Fruit fly (Drosophila melanogaster) whole organism, embryonic: ENCODE results near the gene betaTub65B.

Source experiments
- Atf-2 ChIP-seq: fragments of 200-800 bp; sonication (Bioruptor generic); optimal IDR thresholded peaks from 2 replicates; lab custom pipeline; 2016; ENCODE audit warnings: missing biosample characterization, missing genetic modification characterization
- B-H2 ChIP-seq: fragments of 200-800 bp; sonication (Bioruptor generic); optimal IDR thresholded peaks from 2 replicates; lab custom pipeline; 2018; ENCODE audit warnings: missing biosample characterization, mild to moderate bottlenecking, missing genetic modification characterization
- Bgb ChIP-seq: fragments of 200-800 bp; sonication (Bioruptor generic); IDR thresholded peaks from 2 replicates; pipeline ENCODE4 v1.3.6; 2022; ENCODE audit warnings: missing biosample characterization, missing genetic modification characterization; ENCODE audit not compliant: partially characterized antibody
- CG10209 ChIP-seq: fragments of 200-800 bp; sonication (Bioruptor generic); optimal IDR thresholded peaks from 3 replicates; lab custom pipeline; 2017; ENCODE audit warnings: missing biosample characterization, mild to moderate bottlenecking, missing genetic modification characterization, missing genetic modification reagents
- CG10654 ChIP-seq: fragments of 200-800 bp; sonication (Bioruptor generic); optimal IDR thresholded peaks from 2 replicates; lab custom pipeline; 2016; ENCODE audit warnings: missing biosample characterization, missing genetic modification characterization
- CG11456 ChIP-seq: fragments of 200-800 bp; sonication (Bioruptor generic); IDR thresholded peaks from 3 replicates; pipeline ENCODE4 v1.3.6; 2022; ENCODE audit warnings: missing biosample characterization, missing genetic modification characterization
- CG11695 ChIP-seq: fragments of 200-800 bp; sonication (Bioruptor generic); IDR thresholded peaks from 3 replicates; pipeline ENCODE4 v1.3.6; 2022; ENCODE audit warnings: missing biosample characterization, missing genetic modification characterization
- CG11723 ChIP-seq: fragments of 200-800 bp; sonication (Bioruptor generic); optimal IDR thresholded peaks from 2 replicates; lab custom pipeline; 2017; ENCODE audit warnings: missing biosample characterization, mild to moderate bottlenecking, missing genetic modification characterization
- CG12769 ChIP-seq: fragments of 200-800 bp; sonication (Bioruptor generic); optimal IDR thresholded peaks from 2 replicates; lab custom pipeline; 2019; ENCODE audit warnings: missing biosample characterization, mild to moderate bottlenecking, missing genetic modification characterization, moderate library complexity
- CG16863 ChIP-seq: fragments of 200-800 bp; sonication (Bioruptor generic); optimal IDR thresholded peaks from 3 replicates; lab custom pipeline; 2016; ENCODE audit warnings: missing biosample characterization, missing genetic modification characterization
- CG17612 ChIP-seq: fragments of 200-800 bp; sonication (Bioruptor generic); IDR thresholded peaks from 2 replicates; pipeline ENCODE4 v1.3.6; 2022; ENCODE audit warnings: missing biosample characterization, missing genetic modification characterization
- CG18619 ChIP-seq: fragments of 200-800 bp; sonication (Bioruptor generic); optimal IDR thresholded peaks from 3 replicates; lab custom pipeline; 2017; ENCODE audit warnings: missing biosample characterization, mild to moderate bottlenecking, missing genetic modification characterization
- CG30403 ChIP-seq: fragments of 200-800 bp; sonication (Bioruptor generic); optimal IDR thresholded peaks from 3 replicates; lab custom pipeline; 2016; ENCODE audit warnings: missing biosample characterization, missing genetic modification characterization
- CG3726 ChIP-seq: fragments of 200-800 bp; sonication (Bioruptor generic); IDR thresholded peaks from 3 replicates; pipeline ENCODE4, ENCODE4 v1.3.6; 2022; ENCODE audit warnings: missing biosample characterization, missing genetic modification characterization
- CG4282 ChIP-seq: fragments of 200-800 bp; sonication (Bioruptor generic); optimal IDR thresholded peaks from 2 replicates; lab custom pipeline; 2016; ENCODE audit warnings: missing biosample characterization, missing genetic modification characterization
- CG4404 ChIP-seq: fragments of 200-800 bp; sonication (Bioruptor generic); IDR thresholded peaks from 2 replicates; pipeline ENCODE4 v1.3.6; 2022; ENCODE audit warnings: missing biosample characterization, missing genetic modification characterization
- CG4820 ChIP-seq: fragments of 200-800 bp; sonication (Bioruptor generic); optimal IDR thresholded peaks from 3 replicates; lab custom pipeline; 2016; ENCODE audit warnings: missing biosample characterization, missing genetic modification characterization
- CG6175 ChIP-seq: fragments of 200-800 bp; sonication (Bioruptor generic); IDR thresholded peaks from 3 replicates; pipeline ENCODE4 v1.3.6; 2022; ENCODE audit warnings: missing biosample characterization, missing genetic modification characterization
- CG6683 ChIP-seq: fragments of 200-800 bp; sonication (Bioruptor generic); optimal IDR thresholded peaks from 2 replicates; lab custom pipeline; 2017; ENCODE audit warnings: missing biosample characterization, mild to moderate bottlenecking, missing genetic modification characterization, missing genetic modification reagents
- CG6854 ChIP-seq: fragments of 200-800 bp; sonication (Bioruptor generic); optimal IDR thresholded peaks from 3 replicates; lab custom pipeline; 2017; ENCODE audit warnings: missing biosample characterization, mild to moderate bottlenecking, missing genetic modification characterization
- CG8944 ChIP-seq: fragments of 200-800 bp; sonication (Bioruptor generic); optimal IDR thresholded peaks from 3 replicates; lab custom pipeline; 2016; ENCODE audit warnings: missing biosample characterization, missing genetic modification characterization
- CG9876 ChIP-seq: fragments of 200-800 bp; sonication (Bioruptor generic); optimal IDR thresholded peaks from 2 replicates; lab custom pipeline; 2016; ENCODE audit warnings: missing biosample characterization, missing genetic modification characterization
- Deaf1 ChIP-seq: fragments of 200-800 bp; optimal IDR thresholded peaks from 3 replicates; lab custom pipeline; 2019; ENCODE audit warnings: missing biosample characterization, mild to moderate bottlenecking, missing genetic modification characterization, moderate library complexity
- Doc3 ChIP-seq: fragments of 200-800 bp; sonication (Bioruptor generic); IDR thresholded peaks from 3 replicates; pipeline ENCODE4 v1.3.6; 2022; ENCODE audit warnings: missing biosample characterization, missing genetic modification characterization; ENCODE audit not compliant: partially characterized antibody
- Fer1 ChIP-seq: fragments of 200-800 bp; sonication (Bioruptor generic); optimal IDR thresholded peaks from 2 replicates; lab custom pipeline; 2017; ENCODE audit warnings: missing biosample characterization, mild to moderate bottlenecking, missing genetic modification characterization
- Gsc ChIP-seq: fragments of 200-800 bp; sonication (Bioruptor generic); IDR thresholded peaks from 2 replicates; pipeline ENCODE4 v1.3.6; 2022; ENCODE audit warnings: missing biosample characterization, missing genetic modification characterization
- Lhr ChIP-seq: fragments of 200-800 bp; sonication (Bioruptor generic); optimal IDR thresholded peaks from 3 replicates; lab custom pipeline; 2017; ENCODE audit warnings: mild to moderate bottlenecking, missing biosample characterization, missing genetic modification reagents, missing genetic modification characterization
- MESR4 ChIP-seq: fragments of 200-800 bp; sonication (Bioruptor generic); optimal IDR thresholded peaks from 2 replicates; lab custom pipeline; 2018; ENCODE audit warnings: missing biosample characterization, mild to moderate bottlenecking, missing genetic modification characterization, moderate library complexity
- Max ChIP-seq: fragments of 200-800 bp; sonication (Bioruptor generic); optimal IDR thresholded peaks from 2 replicates; lab custom pipeline; 2016; ENCODE audit warnings: missing biosample characterization, mild to moderate bottlenecking, missing genetic modification characterization
- NK7.1 ChIP-seq: fragments of 200-800 bp; sonication (Bioruptor generic); optimal IDR thresholded peaks from 3 replicates; lab custom pipeline; 2016; ENCODE audit warnings: missing biosample characterization, missing genetic modification characterization
- Oaz ChIP-seq: fragments of 200-800 bp; sonication (Bioruptor generic); IDR thresholded peaks from 2 replicates; pipeline ENCODE4 v1.3.6; 2022; ENCODE audit warnings: missing biosample characterization, missing genetic modification characterization
- Side ChIP-seq: fragments of 200-800 bp; sonication (Bioruptor generic); optimal IDR thresholded peaks from 2 replicates; lab custom pipeline; 2016; ENCODE audit warnings: missing biosample characterization, missing genetic modification characterization
- Sox102F ChIP-seq: fragments of 200-800 bp; sonication (Bioruptor generic); optimal IDR thresholded peaks from 2 replicates; lab custom pipeline; 2018; ENCODE audit warnings: missing biosample characterization, mild to moderate bottlenecking, missing genetic modification characterization, moderate library complexity
- aop ChIP-seq: fragments of 200-800 bp; sonication (Bioruptor generic); IDR thresholded peaks from 2 replicates; pipeline ENCODE4 v1.3.6; 2022; ENCODE audit warnings: missing biosample characterization, missing genetic modification characterization
- bcd ChIP-seq: fragments of 200-800 bp; sonication (Bioruptor generic); optimal IDR thresholded peaks from 2 replicates; lab custom pipeline; 2017; ENCODE audit warnings: missing biosample characterization, mild to moderate bottlenecking, missing genetic modification characterization
- crc ChIP-seq: fragments of 200-800 bp; sonication (Bioruptor generic); optimal IDR thresholded peaks from 2 replicates; lab custom pipeline; 2016; ENCODE audit warnings: missing biosample characterization, missing genetic modification characterization
- ham ChIP-seq: fragments of 200-800 bp; sonication (Bioruptor generic); IDR thresholded peaks from 2 replicates; pipeline ENCODE4 v1.3.6; 2022; ENCODE audit warnings: missing biosample characterization, missing genetic modification characterization
- hbn ChIP-seq: fragments of 200-800 bp; sonication (Bioruptor generic); IDR thresholded peaks from 2 replicates; pipeline ENCODE4 v1.3.6; 2022; ENCODE audit warnings: missing biosample characterization, missing genetic modification characterization; ENCODE audit not compliant: partially characterized antibody
- lmd ChIP-seq: fragments of 200-800 bp; sonication (Bioruptor generic); IDR thresholded peaks from 2 replicates; pipeline ENCODE4 v1.3.6; 2022; ENCODE audit warnings: missing biosample characterization, missing genetic modification characterization
- otp ChIP-seq: fragments of 200-800 bp; sonication (Bioruptor generic); IDR thresholded peaks from 3 replicates; pipeline ENCODE4, ENCODE4 v1.3.6; 2022; ENCODE audit warnings: missing biosample characterization, missing genetic modification characterization
- phol ChIP-seq: fragments of 200-800 bp; sonication (Bioruptor generic); optimal IDR thresholded peaks from 3 replicates; lab custom pipeline; 2018; ENCODE audit warnings: missing biosample characterization, mild to moderate bottlenecking, missing genetic modification characterization, moderate library complexity
- pros ChIP-seq: fragments of 200-800 bp; sonication (Bioruptor generic); optimal IDR thresholded peaks from 3 replicates; lab custom pipeline; 2019; ENCODE audit warnings: missing biosample characterization, mild to moderate bottlenecking, missing genetic modification characterization, moderate library complexity
- seq ChIP-seq: fragments of 200-800 bp; sonication (Bioruptor generic); IDR thresholded peaks from 2 replicates; pipeline ENCODE4 v1.3.6; 2022; ENCODE audit warnings: missing biosample characterization, missing genetic modification characterization
- sisA ChIP-seq: fragments of 200-800 bp; sonication (Bioruptor generic); IDR thresholded peaks from 2 replicates; pipeline ENCODE4 v1.3.6; 2022; ENCODE audit warnings: missing biosample characterization, missing genetic modification characterization
- sna ChIP-seq: fragments of 200-800 bp; sonication (Bioruptor generic); IDR thresholded peaks from 2 replicates; pipeline ENCODE4 v1.3.6; 2022; ENCODE audit warnings: missing biosample characterization, missing genetic modification characterization; ENCODE audit not compliant: partially characterized antibody
- sob ChIP-seq: fragments of 200-800 bp; sonication (Bioruptor generic); IDR thresholded peaks from 2 replicates; pipeline ENCODE4 v1.3.6; 2022; ENCODE audit warnings: missing biosample characterization, missing genetic modification characterization
- tio ChIP-seq: fragments of 200-800 bp; sonication (Bioruptor generic); optimal IDR thresholded peaks from 2 replicates; lab custom pipeline; 2017; ENCODE audit warnings: missing biosample characterization, missing genetic modification characterization, inconsistent platforms
- trem ChIP-seq: fragments of 200-800 bp; optimal IDR thresholded peaks from 3 replicates; lab custom pipeline; 2019; ENCODE audit warnings: missing biosample characterization, mild to moderate bottlenecking, missing genetic modification characterization, moderate library complexity
- twi ChIP-seq: fragments of 200-800 bp; optimal IDR thresholded peaks from 2 replicates; lab custom pipeline; 2019; ENCODE audit warnings: missing biosample characterization, mild to moderate bottlenecking, missing genetic modification characterization, moderate library complexity
- unc-4 ChIP-seq: fragments of 200-800 bp; sonication (Bioruptor generic); IDR thresholded peaks from 2 replicates; pipeline ENCODE4 v1.3.6; 2022; ENCODE audit warnings: missing biosample characterization, missing genetic modification characterization; ENCODE audit not compliant: partially characterized antibody
- zen ChIP-seq: fragments of 200-800 bp; sonication (Bioruptor generic); optimal IDR thresholded peaks from 3 replicates; lab custom pipeline; 2018; ENCODE audit warnings: missing biosample characterization, mild to moderate bottlenecking, missing genetic modification characterization, moderate library complexity
- zen2 ChIP-seq: fragments of 200-800 bp; sonication (Bioruptor generic); IDR thresholded peaks from 3 replicates; pipeline ENCODE4 v1.3.6; 2022; ENCODE audit warnings: missing biosample characterization, missing genetic modification characterization; ENCODE audit not compliant: partially characterized antibody

betaTub65B gene

dm6 chr3L:6522785-6523184 lies 7.7 kb upstream of the betaTub65B start (continued):
- TF ChIP-seq Bgb (GFP tag; lab: Robert Waterston, UW): no peak
- TF ChIP-seq CG6683 (GFP tag; lab: Kevin White, UChicago): peak; percentile 38
- TF ChIP-seq Deaf1: no peak
- no peak for TF ChIP-seq CG3726 (GFP tag; lab: Robert Waterston, UW)
- TF ChIP-seq hbn (GFP tag; lab: Robert Waterston, UW): no peak
- TF ChIP-seq CG4404 (GFP tag; lab: Robert Waterston, UW): no peak
- no peak for TF ChIP-seq CG8944 (GFP tag; lab: Kevin White, UChicago)
- TF ChIP-seq Atf-2 (GFP tag; lab: Kevin White, UChicago): no peak
- no peak for TF ChIP-seq CG18619 (GFP tag; lab: Kevin White, UChicago)
- TF ChIP-seq CG10209 (GFP tag; lab: Kevin White, UChicago): no peak
- no peak for TF ChIP-seq CG30403 (GFP tag; lab: Kevin White, UChicago)
- TF ChIP-seq crc (GFP tag; lab: Kevin White, UChicago): no peak
- no peak for TF ChIP-seq seq (GFP tag; lab: Robert Waterston, UW)
- no peak for TF ChIP-seq Fer1 (GFP tag; lab: Kevin White, UChicago)
- no peak for TF ChIP-seq bcd (GFP tag; lab: Kevin White, UChicago)
- no peak for TF ChIP-seq Sox102F (GFP tag; lab: Kevin White, UChicago)
- TF ChIP-seq otp (GFP tag; lab: Robert Waterston, UW): no peak
- no peak for TF ChIP-seq tio (GFP tag; lab: Kevin White, UChicago)
- TF ChIP-seq ham: no peak
- TF ChIP-seq phol (tag; lab: Kevin White, UChicago): no peak
- TF ChIP-seq MESR4 (GFP tag; lab: Kevin White, UChicago): no peak
- peak; percentile 29 for TF ChIP-seq CG10654
- TF ChIP-seq aop (GFP tag; lab: Robert Waterston, UW): no peak
- TF ChIP-seq CG6175 (GFP tag; lab: Robert Waterston, UW): no peak
- no peak for TF ChIP-seq CG11695
- no peak for TF ChIP-seq zen2 (GFP tag; lab: Robert Waterston, UW)
- TF ChIP-seq CG4282 (GFP tag; lab: Kevin White, UChicago): no peak
- no peak for TF ChIP-seq CG9876 (GFP tag; lab: Kevin White, UChicago)
- TF ChIP-seq unc-4: no peak
- TF ChIP-seq CG11456 (GFP tag; lab: Robert Waterston, UW): no peak
- no peak for TF ChIP-seq Side
- no peak for TF ChIP-seq sisA (GFP tag; lab: Robert Waterston, UW)
- no peak for TF ChIP-seq zen
- TF ChIP-seq lmd: no peak
- no peak for TF ChIP-seq CG12769 (tag; lab: Kevin White, UChicago)
- TF ChIP-seq pros (GFP tag; lab: Kevin White, UChicago): no peak
- no peak for TF ChIP-seq Lhr (GFP tag; lab: Kevin White, UChicago)
- no peak for TF ChIP-seq CG4820 (GFP tag; lab: Kevin White, UChicago)
- TF ChIP-seq B-H2: no peak
- TF ChIP-seq twi: no peak
- TF ChIP-seq Gsc (GFP tag; lab: Robert Waterston, UW): no peak
- TF ChIP-seq sna (GFP tag; lab: Robert Waterston, UW): no peak
- TF ChIP-seq trem (tag; lab: Kevin White, UChicago): no peak
- no peak for TF ChIP-seq Oaz (GFP tag; lab: Robert Waterston, UW)
- TF ChIP-seq sob (GFP tag; lab: Robert Waterston, UW): no peak
- TF ChIP-seq CG6854: peak; percentile 3
- TF ChIP-seq Doc3 (GFP tag; lab: Robert Waterston, UW): no peak
- no peak for TF ChIP-seq CG17612
- TF ChIP-seq NK7.1: no peak
- no peak for TF ChIP-seq CG16863 (GFP tag; lab: Kevin White, UChicago)
- TF ChIP-seq Max (GFP tag; lab: Kevin White, UChicago): no peak
- peak; percentile 6 for TF ChIP-seq CG11723 (GFP tag; lab: Kevin White, UChicago)
